Worm (Caenorhabditis elegans) whole organism, L3 larva: Measurements from ENCODE around the gene B0365.9.

ENCODE experiments used
- ceh-16 ChIP-seq: sonication (generic microtip); optimal IDR thresholded peaks from 2 replicates; lab custom pipeline; 2017; ENCODE audit warnings: missing biosample characterization, missing genetic modification characterization
- ceh-28 ChIP-seq: fragments of 150-350 bp; optimal IDR thresholded peaks from 2 replicates; lab custom pipeline; 2014; ENCODE audit warnings: missing biosample characterization, missing genetic modification reagents, missing genetic modification characterization
- ceh-82 ChIP-seq: fragments of 150-350 bp; optimal IDR thresholded peaks from 2 replicates; lab custom pipeline; 2014; ENCODE audit warnings: missing biosample characterization, missing genetic modification characterization
- ceh-9 ChIP-seq: sonication (generic microtip); optimal IDR thresholded peaks from 2 replicates; lab custom pipeline; 2018; ENCODE audit warnings: missing biosample characterization, missing genetic modification characterization
- daf-12 ChIP-seq: fragments of 150-350 bp; optimal IDR thresholded peaks from 2 replicates; lab custom pipeline; 2014; ENCODE audit warnings: missing biosample characterization, missing genetic modification reagents, missing genetic modification characterization
- egl-27 ChIP-seq: sonication (generic microtip); optimal IDR thresholded peaks from 4 replicates; lab custom pipeline; 2017; ENCODE audit warnings: missing biosample characterization, missing genetic modification reagents, missing genetic modification characterization
- egl-5 ChIP-seq: fragments of 150-350 bp; optimal IDR thresholded peaks from 2 replicates; lab custom pipeline; 2017; ENCODE audit warnings: missing biosample characterization, missing genetic modification reagents, missing genetic modification characterization, inconsistent platforms
- elt-1 ChIP-seq: fragments of 150-350 bp; optimal IDR thresholded peaks from 2 replicates; lab custom pipeline; 2014; ENCODE audit warnings: missing biosample characterization, missing genetic modification characterization
- elt-2 ChIP-seq: sonication (generic microtip); optimal IDR thresholded peaks from 2 replicates; lab custom pipeline; 2016; ENCODE audit warnings: missing genetic modification reagents, mild to moderate bottlenecking, missing genetic modification characterization, missing compliant biosample characterization
- elt-3 ChIP-seq, 3 experiments: fragments of 150-350 bp in 1 of 3; sonication (generic microtip) in 2 of 3; optimal IDR thresholded peaks; 2 replicates in 2 of 3; 4 replicates in 1 of 3; lab custom pipeline; 2014 to 2017; ENCODE audit warnings: missing biosample characterization in 3 of 3, missing genetic modification characterization in 3 of 3
- eor-1 ChIP-seq, 2 experiments: fragments of 150-350 bp; optimal IDR thresholded peaks; 2 replicates each; lab custom pipeline; 2014 to 2018; ENCODE audit warnings: missing biosample characterization in 2 of 2, missing genetic modification characterization in 2 of 2
- fkh-10 ChIP-seq: sonication (generic microtip); optimal IDR thresholded peaks from 2 replicates; lab custom pipeline; 2017; ENCODE audit warnings: missing biosample characterization, missing genetic modification reagents, missing genetic modification characterization
- fkh-2 ChIP-seq: fragments of 150-350 bp; optimal IDR thresholded peaks from 2 replicates; lab custom pipeline; 2014; ENCODE audit warnings: missing biosample characterization, missing genetic modification reagents, missing genetic modification characterization
- fos-1 ChIP-seq: fragments of 150-350 bp; optimal IDR thresholded peaks from 2 replicates; lab custom pipeline; 2014; ENCODE audit warnings: missing biosample characterization, missing genetic modification characterization
- hmg-11 ChIP-seq: sonication (generic microtip); optimal IDR thresholded peaks from 2 replicates; lab custom pipeline; 2016; ENCODE audit warnings: missing genetic modification characterization, missing compliant biosample characterization
- jun-1 ChIP-seq: fragments of 150-350 bp; optimal IDR thresholded peaks from 2 replicates; lab custom pipeline; 2014; ENCODE audit warnings: missing biosample characterization, missing genetic modification reagents, missing genetic modification characterization
- lin-15B ChIP-seq: fragments of 150-350 bp; optimal IDR thresholded peaks from 2 replicates; lab custom pipeline; 2014; ENCODE audit warnings: missing biosample characterization, missing genetic modification characterization
- lin-39 ChIP-seq: fragments of 150-350 bp; optimal IDR thresholded peaks from 2 replicates; lab custom pipeline; 2018; ENCODE audit warnings: missing biosample characterization, missing genetic modification reagents, missing genetic modification characterization
- lsy-12 ChIP-seq: sonication (generic microtip); optimal IDR thresholded peaks from 2 replicates; lab custom pipeline; 2016; ENCODE audit warnings: mild to moderate bottlenecking, missing genetic modification characterization, missing compliant biosample characterization
- mdl-1 ChIP-seq: fragments of 150-350 bp; optimal IDR thresholded peaks from 2 replicates; lab custom pipeline; 2014; ENCODE audit warnings: missing biosample characterization, missing genetic modification characterization
- mml-1 ChIP-seq: fragments of 150-350 bp; sonication (generic microtip); optimal IDR thresholded peaks from 3 replicates; lab custom pipeline; 2014; ENCODE audit warnings: missing biosample characterization, missing genetic modification characterization
- nhr-11 ChIP-seq: fragments of 150-350 bp; optimal IDR thresholded peaks from 2 replicates; lab custom pipeline; 2014; ENCODE audit warnings: missing biosample characterization, missing genetic modification characterization
- nhr-12 ChIP-seq: fragments of 150-350 bp; optimal IDR thresholded peaks from 2 replicates; lab custom pipeline; 2014; ENCODE audit warnings: missing biosample characterization, missing genetic modification characterization
- nhr-23 ChIP-seq: fragments of 150-350 bp; optimal IDR thresholded peaks from 2 replicates; lab custom pipeline; 2014; ENCODE audit warnings: missing biosample characterization, missing genetic modification reagents, missing genetic modification characterization
- nhr-25 ChIP-seq: sonication (generic microtip); optimal IDR thresholded peaks from 2 replicates; lab custom pipeline; 2017; ENCODE audit warnings: missing biosample characterization, missing genetic modification characterization
- nhr-43 ChIP-seq: sonication (generic microtip); optimal IDR thresholded peaks from 2 replicates; lab custom pipeline; 2016; ENCODE audit warnings: mild to moderate bottlenecking, missing genetic modification characterization, missing compliant biosample characterization; ENCODE audit not compliant: poor library complexity, severe bottlenecking
- nhr-67 ChIP-seq: fragments of 150-350 bp; optimal IDR thresholded peaks from 2 replicates; lab custom pipeline; 2014; ENCODE audit warnings: missing biosample characterization, missing genetic modification characterization
- nhr-76 ChIP-seq: fragments of 150-350 bp; sonication (generic microtip); optimal IDR thresholded peaks from 5 replicates; lab custom pipeline; 2014; ENCODE audit warnings: missing biosample characterization, missing genetic modification characterization
- nhr-77 ChIP-seq: fragments of 150-350 bp; optimal IDR thresholded peaks from 2 replicates; lab custom pipeline; 2014; ENCODE audit warnings: missing biosample characterization, missing genetic modification characterization
- pha-4 ChIP-seq: fragments of 150-350 bp; optimal IDR thresholded peaks from 2 replicates; lab custom pipeline; 2014; ENCODE audit warnings: missing biosample characterization, missing genetic modification reagents, missing genetic modification characterization
- pqm-1 ChIP-seq: fragments of 150-350 bp; optimal IDR thresholded peaks from 2 replicates; lab custom pipeline; 2017; ENCODE audit warnings: missing biosample characterization, missing genetic modification characterization, inconsistent platforms
- snpc-4 ChIP-seq: fragments of 150-350 bp; optimal IDR thresholded peaks from 2 replicates; lab custom pipeline; 2014; ENCODE audit warnings: missing biosample characterization, missing genetic modification characterization
- unc-39 ChIP-seq: sonication (generic microtip); optimal IDR thresholded peaks from 4 replicates; lab custom pipeline; 2017; ENCODE audit warnings: missing biosample characterization, missing genetic modification characterization
- unc-62 ChIP-seq: fragments of 150-350 bp; sonication (generic microtip); optimal IDR thresholded peaks from 4 replicates; lab custom pipeline; 2014; ENCODE audit warnings: missing biosample characterization, missing genetic modification reagents, missing genetic modification characterization
- zag-1 ChIP-seq: fragments of 150-350 bp; optimal IDR thresholded peaks from 2 replicates; lab custom pipeline; 2014; ENCODE audit warnings: missing biosample characterization, missing genetic modification characterization
- ztf-11 ChIP-seq: fragments of 150-350 bp; optimal IDR thresholded peaks from 2 replicates; lab custom pipeline; 2014; ENCODE audit warnings: missing biosample characterization, missing genetic modification characterization
- ztf-4 ChIP-seq: fragments of 150-350 bp; optimal IDR thresholded peaks from 2 replicates; lab custom pipeline; 2014; ENCODE audit warnings: missing biosample characterization, missing genetic modification characterization

The B0365.9 gene

ce11 chrV:13157073-13157472, 23.7 kb upstream of the B0365.9 start:
- TF ChIP-seq nhr-23 (no peak), ceh-28 (tag; lab: Kevin White, UChicago) (no peak)

- TF ChIP-seq lin-15B (tag; lab: Kevin White, UChicago) (no peak), jun-1 (tag; lab: Kevin White, UChicago) (no peak), elt-1 (no peak), nhr-67 (tag; lab: Kevin White, UChicago) (no peak), mdl-1 (tag; lab: Kevin White, UChicago) (no peak), ceh-28 (tag; lab: Kevin White, UChicago) (no peak), ceh-82 (no peak)
- TF ChIP-seq, all 47 proteins: peak for 0
Measured at ce11 chrV:13154225-13154624, 20.9 kb upstream of the B0365.9 start.

- TF ChIP-seq unc-62 (GFP tag; lab: Kevin White, UChicago): no peak
- TF ChIP-seq pha-4 (tag; lab: Kevin White, UChicago): no peak
- TF ChIP-seq jun-1 (tag; lab: Kevin White, UChicago): no peak
- no peak for TF ChIP-seq nhr-67 (tag; lab: Kevin White, UChicago)
- TF ChIP-seq nhr-12 (tag; lab: Kevin White, UChicago): no peak
- TF ChIP-seq fkh-10: no peak
- TF ChIP-seq fos-1 (tag; lab: Kevin White, UChicago): no peak
- no peak for TF ChIP-seq zag-1 (tag; lab: Kevin White, UChicago)
- TF ChIP-seq ceh-28 (tag; lab: Kevin White, UChicago): no peak
- TF ChIP-seq, all 47 proteins: peak for 0
Measured at ce11 chrV:13152575-13152974, 19.2 kb upstream of the B0365.9 start, which contains the start of gene noca-1. Gene noca-1, plus strand, starts transcription at chrV:13152919.

- TF ChIP-seq egl-5 (tag; lab: Kevin White, UChicago) (no peak), nhr-77 (tag; lab: Kevin White, UChicago) (no peak), fkh-10 (no peak), elt-3 (tag; optimal IDR thresholded peaks at IDR 0.05; lab: Kevin White, UChicago) (no peak), nhr-76 (no peak), nhr-25 (tag; lab: Kevin White, UChicago) (no peak), ceh-9 (tag; lab: Kevin White, UChicago) (no peak), lsy-12 (tag; lab: Kevin White, UChicago) (no peak), nhr-43 (tag; lab: Kevin White, UChicago) (no peak), lin-39 (no peak), ztf-4 (tag; lab: Kevin White, UChicago) (no peak), ztf-11 (tag; lab: Kevin White, UChicago) (no peak), mml-1 (tag; lab: Kevin White, UChicago) (no peak), nhr-11 (tag; lab: Kevin White, UChicago) (no peak), eor-1 (tag; optimal IDR thresholded peaks at IDR 0.05; lab: Kevin White, UChicago) (no peak)
Measured at ce11 chrV:13138681-13139080, 5.3 kb upstream of the B0365.9 start, which contains the start of gene dhc-3. Gene dhc-3, plus strand, starts transcription at chrV:13138981.

ce11 chrV:13137955-13138354, 4.6 kb upstream of the B0365.9 start, which contains the start of gene clec-41:
Gene clec-41, minus strand, starts transcription at chrV:13138101.
- TF ChIP-seq elt-2 (tag; lab: Kevin White, UChicago) (peak; percentile 92), jun-1 (tag; lab: Kevin White, UChicago) (peak; percentile 13), snpc-4 (tag; lab: Kevin White, UChicago) (no peak), daf-12 (tag; lab: Kevin White, UChicago) (no peak), fos-1 (tag; lab: Kevin White, UChicago) (no peak), zag-1 (tag; lab: Kevin White, UChicago) (no peak), elt-1 (no peak), ceh-82 (no peak), fkh-2 (tag; lab: Kevin White, UChicago) (no peak), ceh-16 (tag; lab: Kevin White, UChicago) (no peak), hmg-11 (no peak), pqm-1 (tag; lab: Kevin White, UChicago) (peak; percentile 91), unc-39 (tag; lab: Kevin White, UChicago) (no peak), egl-27 (tag; lab: Kevin White, UChicago) (no peak)
